Worm (Caenorhabditis elegans): ENCODE measurements around the gene col-128.

- TF ChIP-seq unc-62 (GFP tag; optimal IDR thresholded peaks at IDR 0.05) (no peak), fos-1 (tag; optimal IDR thresholded peaks at IDR 0.05) (no peak), lir-3 (tag; optimal IDR thresholded peaks at IDR 0.05; ENCODE audit: poor library complexity) (no peak)
Observed at ce11 chrIV:11510664-11511063, 41.1 kb downstream of the col-128 start, which contains the start of gene M04B2.6.

Measured in whole organism, L1 larva.